Worm (Caenorhabditis elegans): ENCODE measurements around the gene F59B2.12.

- TF ChIP-seq T22C8.4 (GFP tag; IDR thresholded peaks at IDR 0.05) (no peak), ref-1 (GFP tag; conservative IDR thresholded peaks at IDR 0.05) (no peak), ztf-29 (GFP tag; IDR thresholded peaks at IDR 0.05) (no peak), flt-1 (GFP tag; IDR thresholded peaks at IDR 0.05) (no peak), klf-2 (GFP tag; conservative IDR thresholded peaks at IDR 0.05) (no peak), med-1 (GFP tag; optimal IDR thresholded peaks at IDR 0.05; ENCODE audit: insufficient read depth) (no peak), ztf-23 (GFP tag; IDR thresholded peaks at IDR 0.05) (no peak)
Observed at ce11 chrIII:9060267-9060666, 42.9 kb downstream of the F59B2.12 start.

Measured in whole organism, midembryonic.